Worm (Caenorhabditis elegans) whole organism, mixed stage, embryonic: ENCODE results near the gene mam-4.

ENCODE experiments used
- M03D4.4 ChIP-seq: sonication (generic microtip); optimal IDR thresholded peaks from 2 replicates; lab custom pipeline; 2017; ENCODE audit warnings: mild to moderate bottlenecking, missing genetic modification characterization, missing compliant biosample characterization
- ceh-43 ChIP-seq: fragments of 200-800 bp; sonication (Bioruptor generic); optimal IDR thresholded peaks from 2 replicates; lab custom pipeline; 2018; ENCODE audit warnings: mild to moderate bottlenecking, missing genetic modification characterization, moderate library complexity, missing compliant biosample characterization
- ceh-83 ChIP-seq: fragments of 200-800 bp; sonication (Bioruptor generic); optimal IDR thresholded peaks from 2 replicates; lab custom pipeline; 2018; ENCODE audit warnings: mild to moderate bottlenecking, missing genetic modification characterization, missing compliant biosample characterization
- ces-1 ChIP-seq: fragments of 150-350 bp; optimal IDR thresholded peaks from 2 replicates; lab custom pipeline; 2014; ENCODE audit warnings: missing biosample characterization, missing genetic modification reagents, missing genetic modification characterization
- elt-3 ChIP-seq: fragments of 150-350 bp; optimal IDR thresholded peaks from 2 replicates; lab custom pipeline; 2014; ENCODE audit warnings: missing biosample characterization, missing genetic modification characterization
- ham-2 ChIP-seq: fragments of 200-800 bp; sonication (Bioruptor generic); optimal IDR thresholded peaks from 2 replicates; lab custom pipeline; 2018; ENCODE audit warnings: mild to moderate bottlenecking, missing genetic modification characterization, missing compliant biosample characterization
- nhr-2 ChIP-seq: fragments of 150-350 bp; optimal IDR thresholded peaks from 2 replicates; lab custom pipeline; 2014; ENCODE audit warnings: missing biosample characterization, missing genetic modification characterization
- nhr-237 ChIP-seq: fragments of 150-350 bp; optimal IDR thresholded peaks from 2 replicates; lab custom pipeline; 2014; ENCODE audit warnings: missing biosample characterization, missing genetic modification characterization
- nhr-76 ChIP-seq: sonication (generic microtip); optimal IDR thresholded peaks from 2 replicates; lab custom pipeline; 2017; ENCODE audit warnings: missing biosample characterization, missing genetic modification characterization
- snpc-4 ChIP-seq: fragments of 150-350 bp; optimal IDR thresholded peaks from 2 replicates; lab custom pipeline; 2014; ENCODE audit warnings: missing biosample characterization, missing genetic modification characterization
- tbx-8 ChIP-seq: fragments of 200-800 bp; sonication (Bioruptor generic); optimal IDR thresholded peaks from 2 replicates; lab custom pipeline; 2018; ENCODE audit warnings: mild to moderate bottlenecking, missing genetic modification characterization, moderate library complexity, missing compliant biosample characterization
- unc-62 ChIP-seq: fragments of 150-350 bp; optimal IDR thresholded peaks from 2 replicates; lab custom pipeline; 2014; ENCODE audit warnings: missing biosample characterization, missing genetic modification reagents, missing genetic modification characterization
- ztf-11 ChIP-seq: fragments of 150-350 bp; optimal IDR thresholded peaks from 2 replicates; lab custom pipeline; 2014; ENCODE audit warnings: missing biosample characterization, missing genetic modification characterization

ce11 chrV:11228653-11229173 is 19.2 kb upstream of the mam-4 start, which contains the start of gene pqn-70:
- peak; percentile 5 for TF ChIP-seq nhr-237 (tag; lab: Kevin White, UChicago)
- TF ChIP-seq snpc-4 (tag; lab: Kevin White, UChicago) = no peak
- peak; percentile 5 for TF ChIP-seq nhr-2 (tag; lab: Kevin White, UChicago)
- TF ChIP-seq tbx-8 (GFP tag; lab: Kevin White, UChicago) = no peak
- no peak for TF ChIP-seq unc-62 (GFP tag; lab: Kevin White, UChicago)
- no peak for TF ChIP-seq ceh-43 (GFP tag; lab: Kevin White, UChicago)
- TF ChIP-seq ceh-83 (GFP tag; lab: Kevin White, UChicago) = peak; percentile 62
- no peak for TF ChIP-seq nhr-76 (tag; lab: Kevin White, UChicago)
- peak; percentile 86 for TF ChIP-seq ces-1 (GFP tag; lab: Kevin White, UChicago)
- no peak for TF ChIP-seq ham-2 (GFP tag; lab: Kevin White, UChicago)
- TF ChIP-seq elt-3 = peak; percentile 1
- peak; percentile 26 for TF ChIP-seq M03D4.4 (tag; lab: Kevin White, UChicago)
- TF ChIP-seq ztf-11 (tag; lab: Kevin White, UChicago) = no peak
